Fruit fly (Drosophila melanogaster): ENCODE measurements around the gene CG4553.

Gene CG4553

DNA sequence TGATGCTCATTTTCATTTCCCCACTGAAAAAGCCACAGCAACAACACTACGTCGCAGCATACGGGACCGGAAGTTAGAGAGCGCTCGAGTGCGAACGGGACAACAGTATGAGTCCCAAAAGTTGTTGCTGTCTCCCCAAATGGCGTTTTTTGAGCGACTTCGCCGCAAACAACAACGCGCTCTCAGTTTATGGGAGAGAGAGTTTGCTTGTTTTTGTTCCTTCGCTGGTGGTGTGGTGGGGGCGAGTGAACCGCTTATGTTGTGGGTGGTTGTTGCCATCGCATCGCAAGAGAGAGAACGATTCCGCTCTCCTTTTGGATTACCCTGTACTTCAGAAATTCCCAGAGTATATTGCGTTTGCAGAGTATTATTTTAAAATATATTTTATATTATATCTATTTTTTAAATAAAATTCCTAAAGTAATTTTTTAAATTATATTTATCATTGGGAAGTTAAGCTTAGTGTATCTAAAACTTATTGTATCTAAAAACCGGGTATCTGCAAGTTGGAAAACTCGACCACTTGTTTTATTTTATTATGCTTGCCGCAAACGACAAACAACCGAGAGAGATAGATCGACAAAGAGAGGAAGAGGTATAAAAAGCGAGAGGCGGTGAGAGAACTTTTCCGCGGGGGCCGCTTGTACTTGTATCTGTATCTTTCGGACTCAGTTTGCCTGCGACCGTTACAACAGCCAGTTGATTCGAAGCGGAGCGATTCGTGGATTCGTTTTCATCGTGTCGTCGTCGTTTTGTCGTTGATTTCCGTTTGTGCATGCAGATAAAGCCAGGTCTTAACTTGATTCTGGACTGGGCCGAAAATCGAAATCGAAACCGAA, 39.0 kb upstream of the CG4553 start, which contains the start of gene msi (continued):
- TF ChIP-seq ase (GFP tag; IDR thresholded peaks at IDR 0.05) (peak; percentile 99), CG15514 (GFP tag; optimal IDR thresholded peaks at IDR 0.05) (peak; percentile 93), HmgD (GFP tag; optimal IDR thresholded peaks at IDR 0.05) (peak; percentile 46), Hr39 (optimal IDR thresholded peaks at IDR 0.05) (no peak), bcd (GFP tag; optimal IDR thresholded peaks at IDR 0.05) (peak; percentile 99), pan (optimal IDR thresholded peaks at IDR 0.05) (no peak), pan (GFP tag; optimal IDR thresholded peaks at IDR 0.05 in 1 of 2, IDR thresholded peaks at IDR 0.05 in 1 of 2) (peak in 1 of 2 experiments; percentile 99), Hr3 (GFP tag; optimal IDR thresholded peaks at IDR 0.05) (peak; percentile 99), CG15601 (tag; optimal IDR thresholded peaks at IDR 0.05) (peak; percentile 99), kni (GFP tag; optimal IDR thresholded peaks at IDR 0.05) (peak; percentile 68), CG11696 (GFP tag; IDR thresholded peaks at IDR 0.05) (peak; percentile 93), CG7271 (tag; optimal IDR thresholded peaks at IDR 0.05) (peak; percentile 95), zfh1 (GFP tag; IDR thresholded peaks at IDR 0.05) (peak; percentile 98), ap (GFP tag; IDR thresholded peaks at IDR 0.05) (peak; percentile 98), nerfin-2 (GFP tag; IDR thresholded peaks at IDR 0.05; ENCODE audit: partially characterized antibody) (no peak), nau (GFP tag; optimal IDR thresholded peaks at IDR 0.05) (peak; percentile 83), gt (GFP tag; IDR thresholded peaks at IDR 0.05) (peak; percentile 96), CG17186 (GFP tag; optimal IDR thresholded peaks at IDR 0.05) (peak; percentile 54), da (GFP tag; optimal IDR thresholded peaks at IDR 0.05) (no peak), fru (optimal IDR thresholded peaks at IDR 0.05) (no peak), run (tag; optimal IDR thresholded peaks at IDR 0.05) (peak; percentile 99), pb (GFP tag; optimal IDR thresholded peaks at IDR 0.05) (peak; percentile 81), CG10979 (tag; optimal IDR thresholded peaks at IDR 0.05) (peak; percentile 100), btn (GFP tag; optimal IDR thresholded peaks at IDR 0.05) (peak; percentile 10), Fer1 (GFP tag; optimal IDR thresholded peaks at IDR 0.05) (peak; percentile 99), dysf (GFP tag; IDR thresholded peaks at IDR 0.05) (peak; percentile 99), z (GFP tag; IDR thresholded peaks at IDR 0.05) (peak; percentile 67; the same call in 1 of the 3 replicates), CG6854 (GFP tag; optimal IDR thresholded peaks at IDR 0.05) (peak; percentile 98), MBD-R2 (GFP tag; IDR thresholded peaks at IDR 0.05) (peak; percentile 98), ro (GFP tag; IDR thresholded peaks at IDR 0.05) (peak; percentile 98), CG2199 (GFP tag; IDR thresholded peaks at IDR 0.05) (peak; percentile 97), grn (GFP tag; optimal IDR thresholded peaks at IDR 0.05) (peak; percentile 38), gfzf (GFP tag; optimal IDR thresholded peaks at IDR 0.05) (peak; percentile 38), Aef1 (GFP tag; IDR thresholded peaks at IDR 0.05) (peak; percentile 98), CG14965 (GFP tag; optimal IDR thresholded peaks at IDR 0.05; ENCODE audit: borderline replicate concordance) (peak; percentile 9), phol (tag; optimal IDR thresholded peaks at IDR 0.05) (peak; percentile 99), CG3847 (GFP tag; IDR thresholded peaks at IDR 0.05) (peak; percentile 99), CG31224 (GFP tag; IDR thresholded peaks at IDR 0.05) (peak; percentile 97), seq (GFP tag; IDR thresholded peaks at IDR 0.05) (peak; percentile 99), D19A (tag; optimal IDR thresholded peaks at IDR 0.05) (peak; percentile 98), sd (tag; optimal IDR thresholded peaks at IDR 0.05) (peak; percentile 98), Trl (optimal IDR thresholded peaks at IDR 0.05) (peak; percentile 91 to 97), Trl (GFP tag; optimal IDR thresholded peaks at IDR 0.05) (peak; percentile 54), Adf1 (GFP tag; IDR thresholded peaks at IDR 0.05) (peak; percentile 90), Dad (GFP tag; optimal IDR thresholded peaks at IDR 0.05) (peak; percentile 66), Nf-YA (GFP tag; IDR thresholded peaks at IDR 0.05) (peak; percentile 98), CHES-1-like (GFP tag; optimal IDR thresholded peaks at IDR 0.05) (peak; percentile 65), Taf1 (GFP tag; IDR thresholded peaks at IDR 0.05) (peak; percentile 97), CG17568 (GFP tag; optimal IDR thresholded peaks at IDR 0.05) (peak; percentile 92), knrl (GFP tag; IDR thresholded peaks at IDR 0.05; ENCODE audit: partially characterized antibody) (no peak; the same call in 2 of the 3 replicates), CG12942 (GFP tag; optimal IDR thresholded peaks at IDR 0.05) (peak; percentile 97)

Data from whole organism, embryonic.